Fruit fly (Drosophila melanogaster) whole organism, embryonic: ENCODE data around the gene sesB.

Experiments used
- CG12104 ChIP-seq: fragments of 200-800 bp; sonication (Bioruptor generic); optimal IDR thresholded peaks from 3 replicates; lab custom pipeline; 2016; ENCODE audit warnings: missing biosample characterization, missing genetic modification characterization
- CG13287 ChIP-seq: fragments of 200-800 bp; sonication (Bioruptor generic); IDR thresholded peaks from 2 replicates; pipeline ENCODE4 v1.3.6; 2022; ENCODE audit warnings: missing biosample characterization, missing genetic modification characterization; ENCODE audit not compliant: partially characterized antibody
- CG14710 ChIP-seq: fragments of 200-800 bp; sonication (Bioruptor generic); optimal IDR thresholded peaks from 3 replicates; lab custom pipeline; 2019; ENCODE audit warnings: missing biosample characterization, mild to moderate bottlenecking, missing genetic modification characterization, moderate library complexity
- Hey ChIP-seq: fragments of 200-800 bp; sonication (Bioruptor generic); optimal IDR thresholded peaks from 3 replicates; lab custom pipeline; 2018; ENCODE audit warnings: missing biosample characterization, mild to moderate bottlenecking, missing genetic modification characterization
- Hr3 ChIP-seq: fragments of 200-800 bp; sonication (Bioruptor generic); optimal IDR thresholded peaks from 3 replicates; lab custom pipeline; 2016; ENCODE audit warnings: missing biosample characterization, missing genetic modification characterization
- Trl ChIP-seq, 3 experiments: fragments of >200 bp in 2 of 3; fragments of 200-800 bp in 1 of 3; sonication (Bioruptor generic) in 1 of 3; optimal IDR thresholded peaks; 2 replicates in 1 of 3; 3 replicates in 2 of 3; lab custom pipeline; 2016 to 2017; ENCODE audit warnings: missing biosample characterization in 1 of 3, missing genetic modification characterization in 1 of 3
- inv ChIP-seq: fragments of 200-800 bp; sonication (Bioruptor generic); IDR thresholded peaks from 2 replicates; pipeline ENCODE4 v1.3.6; 2022; ENCODE audit warnings: missing biosample characterization, missing genetic modification characterization; ENCODE audit not compliant: partially characterized antibody
- pan ChIP-seq, 4 experiments: fragments of >200 bp in 3 of 4; fragments of 200-800 bp in 1 of 4; sonication (Bioruptor generic) in 1 of 4; optimal IDR thresholded peaks in 3 of 4; IDR thresholded peaks in 1 of 4; 2 replicates each; pipeline versions ENCODE4 v1.3.6 to Lab custom; 2017 to 2022; ENCODE audit warnings: missing biosample characterization in 2 of 4, missing genetic modification characterization in 2 of 4, mixed read lengths in 1 of 4
- psq ChIP-seq: fragments of 200-800 bp; sonication (Bioruptor generic); optimal IDR thresholded peaks from 2 replicates; lab custom pipeline; 2017; ENCODE audit warnings: missing biosample characterization, missing genetic modification characterization

- TF ChIP-seq CG14710 (tag; lab: Kevin White, UChicago) (peak; percentile 83), Hr3 (GFP tag; lab: Kevin White, UChicago) (peak; percentile 0), Hey (tag; lab: Kevin White, UChicago) (no peak), pan (optimal IDR thresholded peaks at IDR 0.05; lab: Kevin White, UChicago) (no peak), pan (GFP tag; optimal IDR thresholded peaks at IDR 0.05 in 1 of 2, IDR thresholded peaks at IDR 0.05 in 1 of 2) (no peak), CG12104 (GFP tag; lab: Kevin White, UChicago) (no peak), CG13287 (GFP tag; lab: Robert Waterston, UW) (peak; percentile 84), psq (no peak), inv (GFP tag; lab: Robert Waterston, UW) (peak; percentile 59), Trl (optimal IDR thresholded peaks at IDR 0.05; lab: Kevin White, UChicago) (no peak), Trl (GFP tag; optimal IDR thresholded peaks at IDR 0.05; lab: Kevin White, UChicago) (no peak)
These were observed 18.6 kb downstream of the sesB start, which contains the start of the genes Atg8a and BTBD9 for dm6 chrX:10768043-10768674.
